Fruit fly (Drosophila melanogaster) whole organism, prepupa: ENCODE data around the gene CG15385.

Source experiments
- Blimp-1 ChIP-seq: fragments of 200-800 bp; sonication (Bioruptor generic); optimal IDR thresholded peaks from 3 replicates; lab custom pipeline; 2017; ENCODE audit warnings: missing biosample characterization, missing genetic modification characterization, mild to moderate bottlenecking, moderate library complexity, missing genetic modification reagents
- CG10669 ChIP-seq: fragments of 200-800 bp; sonication (Bioruptor generic); optimal IDR thresholded peaks from 3 replicates; lab custom pipeline; 2018; ENCODE audit warnings: missing biosample characterization, mild to moderate bottlenecking, missing genetic modification characterization, moderate library complexity
- CG11762 ChIP-seq: fragments of 200-800 bp; sonication (Bioruptor generic); optimal IDR thresholded peaks from 3 replicates; lab custom pipeline; 2016; ENCODE audit warnings: missing biosample characterization, missing genetic modification characterization; ENCODE audit not compliant: insufficient read depth
- CG11902 ChIP-seq: fragments of 200-800 bp; sonication (Bioruptor generic); optimal IDR thresholded peaks from 3 replicates; lab custom pipeline; 2016; ENCODE audit warnings: missing biosample characterization, missing genetic modification characterization
- CG15336 ChIP-seq: fragments of 200-800 bp; sonication (Bioruptor generic); IDR thresholded peaks from 2 replicates; pipeline ENCODE4 v1.3.6; 2022; ENCODE audit warnings: missing biosample characterization, missing genetic modification characterization
- CG1621 ChIP-seq: fragments of 200-800 bp; sonication (Bioruptor generic); optimal IDR thresholded peaks from 3 replicates; lab custom pipeline; 2018; ENCODE audit warnings: missing biosample characterization, mild to moderate bottlenecking, missing genetic modification characterization
- CG3032 ChIP-seq: fragments of 200-800 bp; optimal IDR thresholded peaks from 2 replicates; lab custom pipeline; 2019; ENCODE audit warnings: missing biosample characterization, mild to moderate bottlenecking, missing genetic modification characterization, moderate library complexity
- CG32006 ChIP-seq: fragments of 200-800 bp; sonication (Bioruptor generic); optimal IDR thresholded peaks from 3 replicates; lab custom pipeline; 2017; ENCODE audit warnings: missing biosample characterization, mild to moderate bottlenecking, missing genetic modification characterization
- CG3919 ChIP-seq: fragments of 200-800 bp; sonication (Bioruptor generic); optimal IDR thresholded peaks from 3 replicates; lab custom pipeline; 2016; ENCODE audit warnings: missing biosample characterization, missing genetic modification characterization
- CG6276 ChIP-seq: fragments of 200-800 bp; sonication (Bioruptor generic); optimal IDR thresholded peaks from 2 replicates; lab custom pipeline; 2017; ENCODE audit warnings: missing biosample characterization, mild to moderate bottlenecking, missing genetic modification characterization
- CG6854 ChIP-seq: fragments of 200-800 bp; sonication (Bioruptor generic); optimal IDR thresholded peaks from 2 replicates; lab custom pipeline; 2017; ENCODE audit warnings: missing biosample characterization, mild to moderate bottlenecking, missing genetic modification characterization
- CG8319 ChIP-seq: fragments of 200-800 bp; sonication (Bioruptor generic); optimal IDR thresholded peaks from 3 replicates; lab custom pipeline; 2016; ENCODE audit warnings: missing biosample characterization, missing genetic modification characterization
- CG8632 ChIP-seq: fragments of 200-800 bp; sonication (Bioruptor generic); optimal IDR thresholded peaks from 3 replicates; lab custom pipeline; 2016; ENCODE audit warnings: missing biosample characterization, missing genetic modification characterization
- CG9139 ChIP-seq: fragments of 200-800 bp; sonication (Bioruptor generic); optimal IDR thresholded peaks from 3 replicates; lab custom pipeline; 2017; ENCODE audit warnings: missing biosample characterization, mild to moderate bottlenecking, missing genetic modification characterization
- Eip78C ChIP-seq: fragments of 200-800 bp; sonication (Bioruptor generic); peaks from one replicate; lab custom pipeline; 2016; ENCODE audit warnings: missing biosample characterization, missing genetic modification characterization
- Eip93F ChIP-seq: fragments of 200-800 bp; sonication (Bioruptor generic); optimal IDR thresholded peaks from 2 replicates; lab custom pipeline; 2016; ENCODE audit warnings: missing biosample characterization, mild to moderate bottlenecking, missing genetic modification characterization
- Ets96B ChIP-seq: fragments of 200-800 bp; optimal IDR thresholded peaks from 2 replicates; lab custom pipeline; 2019; ENCODE audit warnings: missing biosample characterization, mild to moderate bottlenecking, missing genetic modification characterization, moderate library complexity
- Hr38 ChIP-seq: sonication (Bioruptor generic); optimal IDR thresholded peaks from 2 replicates; lab custom pipeline; 2016; ENCODE audit warnings: missing biosample characterization, missing genetic modification characterization
- Hr39 ChIP-seq: fragments of 200-800 bp; sonication (Bioruptor generic); optimal IDR thresholded peaks from 2 replicates; lab custom pipeline; 2016; ENCODE audit warnings: missing biosample characterization, missing genetic modification characterization
- Lpt ChIP-seq: fragments of 200-800 bp; sonication (Bioruptor generic); optimal IDR thresholded peaks from 3 replicates; lab custom pipeline; 2016; ENCODE audit warnings: missing biosample characterization, missing genetic modification characterization
- Met ChIP-seq: fragments of 200-800 bp; sonication (Bioruptor generic); optimal IDR thresholded peaks from 3 replicates; lab custom pipeline; 2016; ENCODE audit warnings: missing biosample characterization, missing genetic modification characterization
- Smox ChIP-seq: fragments of 200-800 bp; sonication (Bioruptor generic); optimal IDR thresholded peaks from 3 replicates; lab custom pipeline; 2016; ENCODE audit warnings: missing biosample characterization, missing genetic modification characterization
- Sox14 ChIP-seq: fragments of 200-800 bp; sonication (Bioruptor generic); optimal IDR thresholded peaks from 3 replicates; lab custom pipeline; 2016; ENCODE audit warnings: missing biosample characterization, missing genetic modification characterization
- Sox15 ChIP-seq: fragments of 200-800 bp; sonication (Bioruptor generic); optimal IDR thresholded peaks from 3 replicates; lab custom pipeline; 2016; ENCODE audit warnings: missing biosample characterization, missing genetic modification characterization
- achi ChIP-seq: fragments of 200-800 bp; sonication (Bioruptor generic); optimal IDR thresholded peaks from 3 replicates; lab custom pipeline; 2016; ENCODE audit warnings: missing biosample characterization, missing genetic modification characterization
- cyc ChIP-seq: fragments of 200-800 bp; sonication (Bioruptor generic); optimal IDR thresholded peaks from 3 replicates; lab custom pipeline; 2016; ENCODE audit warnings: missing biosample characterization, missing genetic modification characterization
- dac ChIP-seq: fragments of 200-800 bp; sonication (Bioruptor generic); optimal IDR thresholded peaks from 2 replicates; lab custom pipeline; 2017; ENCODE audit warnings: missing biosample characterization, mild to moderate bottlenecking, missing genetic modification characterization
- dsx ChIP-seq: fragments of 200-800 bp; optimal IDR thresholded peaks from 3 replicates; lab custom pipeline; 2019; ENCODE audit warnings: missing biosample characterization, mild to moderate bottlenecking, missing genetic modification characterization, moderate library complexity; ENCODE audit not compliant: poor library complexity, severe bottlenecking
- eg ChIP-seq: fragments of 200-800 bp; sonication (Bioruptor generic); IDR thresholded peaks from 3 replicates; pipeline ENCODE4 v1.3.6; 2022; ENCODE audit warnings: missing biosample characterization, missing genetic modification characterization
- esn ChIP-seq: fragments of 200-800 bp; sonication (Bioruptor generic); optimal IDR thresholded peaks from 2 replicates; lab custom pipeline; 2016; ENCODE audit warnings: missing biosample characterization, mild to moderate bottlenecking, missing genetic modification characterization, moderate library complexity
- fkh ChIP-seq: fragments of 200-800 bp; sonication (Bioruptor generic); optimal IDR thresholded peaks from 3 replicates; lab custom pipeline; 2017; ENCODE audit warnings: missing biosample characterization, mild to moderate bottlenecking, missing genetic modification characterization, moderate library complexity
- lz ChIP-seq: fragments of 200-800 bp; sonication (Bioruptor generic); optimal IDR thresholded peaks from 3 replicates; lab custom pipeline; 2016; ENCODE audit warnings: missing biosample characterization, missing genetic modification characterization
- pdm3 ChIP-seq: fragments of 200-800 bp; sonication (Bioruptor generic); optimal IDR thresholded peaks from 3 replicates; lab custom pipeline; 2016; ENCODE audit warnings: missing biosample characterization, missing genetic modification characterization
- salr ChIP-seq, 2 experiments: fragments of 200-800 bp; sonication (Bioruptor generic); optimal IDR thresholded peaks; 3 replicates each; lab custom pipeline; 2016 to 2018; ENCODE audit warnings: missing biosample characterization in 2 of 2, missing genetic modification characterization in 2 of 2, mild to moderate bottlenecking in 1 of 2
- spab ChIP-seq: fragments of 200-800 bp; sonication (Bioruptor generic); optimal IDR thresholded peaks from 2 replicates; lab custom pipeline; 2017; ENCODE audit warnings: missing biosample characterization, mild to moderate bottlenecking, missing genetic modification characterization, missing genetic modification reagents
- ss ChIP-seq, 2 experiments: fragments of 200-800 bp; sonication (Bioruptor generic); optimal IDR thresholded peaks; 2 replicates in 1 of 2; 3 replicates in 1 of 2; lab custom pipeline; 2017 to 2018; ENCODE audit warnings: mild to moderate bottlenecking in 2 of 2, missing biosample characterization in 2 of 2, missing genetic modification characterization in 2 of 2, moderate library complexity in 1 of 2
- svp ChIP-seq: fragments of 200-800 bp; sonication (Bioruptor generic); peaks from one replicate; lab custom pipeline; 2016; ENCODE audit warnings: missing biosample characterization, missing genetic modification characterization
- topi ChIP-seq: fragments of 200-800 bp; sonication (Bioruptor generic); optimal IDR thresholded peaks from 3 replicates; lab custom pipeline; 2016; ENCODE audit warnings: missing biosample characterization, missing genetic modification characterization

CG15385 gene

DNA sequence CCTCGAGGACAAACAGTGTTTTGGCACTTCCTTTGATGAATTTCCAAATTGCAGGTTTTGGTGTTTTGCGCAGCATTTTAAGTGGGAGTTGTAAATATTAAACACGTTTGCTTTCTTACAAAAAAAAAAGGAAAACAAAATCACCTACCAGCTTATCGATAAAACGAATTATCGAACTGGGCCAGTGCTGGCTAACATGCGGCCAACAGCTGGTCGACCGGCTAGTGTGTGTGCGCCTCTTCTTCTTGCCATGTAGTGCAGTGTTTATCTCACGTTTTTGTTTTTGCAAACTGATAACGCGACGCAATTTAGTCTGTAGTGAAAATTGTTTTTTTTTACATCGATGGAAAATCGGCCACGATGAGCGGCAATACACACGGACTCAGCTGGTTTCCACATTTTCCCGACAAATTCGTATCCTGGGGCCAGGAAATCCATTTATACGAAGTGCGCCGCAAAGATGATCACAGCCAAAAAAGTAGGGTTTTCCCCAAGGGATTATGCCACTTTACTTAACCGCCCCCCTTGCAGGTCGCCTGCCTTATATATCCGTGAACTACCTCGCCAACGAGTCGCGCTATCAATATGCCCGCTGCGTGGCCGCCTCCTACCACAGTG lies 4.8 kb upstream of the CG15385 start, which contains the start of the genes CG15386, CG42371 and mio:
Gene CG15386 (minus strand): TSS at position 180 of the 618 bp plus-strand sequence.
Gene CG42371 (minus strand): TSS at position 180 of the 618 bp plus-strand sequence.
Gene mio (plus strand): TSS at position 224 of the 618 bp plus-strand sequence.
- TF ChIP-seq Sox15 (no peak), Sox14 (GFP tag; lab: Kevin White, UChicago) (peak; percentile 30), esn (GFP tag; lab: Kevin White, UChicago) (peak; percentile 42), Smox (GFP tag; lab: Kevin White, UChicago) (no peak), dsx (no peak), achi (GFP tag; lab: Kevin White, UChicago) (no peak), CG3032 (tag; lab: Kevin White, UChicago) (peak; percentile 5), Blimp-1 (GFP tag; lab: Kevin White, UChicago) (no peak), fkh (peak; percentile 35), Lpt (no peak), Hr38 (no peak), CG8319 (no peak), salr (GFP tag; optimal IDR thresholded peaks at IDR 0.05; lab: Kevin White, UChicago) (no peak), dac (GFP tag; lab: Kevin White, UChicago) (no peak), CG1621 (tag; lab: Kevin White, UChicago) (no peak), lz (no peak), cyc (GFP tag; lab: Kevin White, UChicago) (peak; percentile 1), topi (GFP tag; lab: Kevin White, UChicago) (peak; percentile 38), ss (GFP tag; optimal IDR thresholded peaks at IDR 0.05; lab: Kevin White, UChicago) (peak in 1 of 2 experiments; percentile 51), Eip93F (no peak), Eip78C (peak; percentile 59), CG10669 (GFP tag; lab: Kevin White, UChicago) (no peak), CG6854 (peak; percentile 11), Ets96B (tag; lab: Kevin White, UChicago) (peak; percentile 11), CG8632 (GFP tag; lab: Kevin White, UChicago) (no peak), spab (GFP tag; lab: Kevin White, UChicago) (no peak), Hr39 (no peak), CG15336 (no peak), CG32006 (GFP tag; lab: Kevin White, UChicago) (no peak), CG3919 (GFP tag; lab: Kevin White, UChicago) (no peak)

DNA sequence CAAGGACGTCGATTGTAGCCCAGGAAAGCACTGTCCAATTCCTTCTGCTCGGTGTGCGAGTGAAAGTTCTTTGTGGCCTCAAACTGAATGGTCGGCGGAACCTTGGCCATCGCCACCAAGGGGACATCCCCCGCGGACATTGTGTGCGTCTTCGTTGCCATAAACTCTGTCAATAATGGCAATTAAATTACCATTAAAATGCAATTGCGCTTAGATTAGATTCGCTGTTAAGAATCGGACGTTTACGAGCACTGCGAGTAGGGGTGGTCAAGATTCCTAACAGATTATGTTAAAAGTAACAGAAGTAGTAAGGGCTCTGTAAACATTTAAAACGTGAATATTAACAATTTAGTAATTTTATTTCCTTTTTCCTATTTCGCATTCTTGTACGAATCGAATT lies 3.7 kb upstream of the CG15385 start, which contains the start of gene daed:
Gene daed (minus strand): TSS at position 247 of the 400 bp plus-strand sequence.
- TF ChIP-seq esn (GFP tag; lab: Kevin White, UChicago): peak; percentile 18
- TF ChIP-seq Met (GFP tag; lab: Kevin White, UChicago): no peak

DNA sequence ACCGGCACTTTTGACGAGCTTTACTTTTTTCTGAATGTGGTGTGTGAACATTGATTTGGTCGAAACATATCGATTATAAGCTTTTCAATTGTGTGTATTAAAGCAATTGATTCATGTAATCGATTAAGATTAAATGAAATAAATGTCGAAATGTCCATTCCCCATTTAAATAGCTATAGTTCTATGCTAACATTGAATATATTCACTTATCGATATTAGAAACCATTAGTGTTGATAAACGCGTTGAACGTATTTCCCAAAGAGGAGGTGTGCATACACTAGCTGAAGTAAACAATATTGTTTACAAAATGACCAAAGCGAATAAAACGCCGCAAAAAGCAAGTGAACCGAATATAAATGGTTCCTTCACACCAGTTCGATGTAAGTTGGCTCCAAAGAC lies 1.6 kb upstream of the CG15385 start, which contains the start of the genes Uch and CG34174:
Gene Uch (minus strand): TSS at position 208 of the 400 bp plus-strand sequence.
Gene CG34174 (plus strand): TSS at position 263 of the 400 bp plus-strand sequence.
- peak; percentile 40 for TF ChIP-seq lz
- peak; percentile 54 for TF ChIP-seq Eip78C
- TF ChIP-seq Sox14 (GFP tag; lab: Kevin White, UChicago): peak; percentile 70
- TF ChIP-seq CG32006 (GFP tag; lab: Kevin White, UChicago): no peak
- TF ChIP-seq CG3032 (tag; lab: Kevin White, UChicago): peak; percentile 18
- TF ChIP-seq CG11902 (GFP tag; lab: Kevin White, UChicago): no peak
- peak; percentile 21 for TF ChIP-seq cyc (GFP tag; lab: Kevin White, UChicago)
- peak; percentile 96 for TF ChIP-seq fkh
- peak; percentile 53 for TF ChIP-seq esn (GFP tag; lab: Kevin White, UChicago)
- no peak for TF ChIP-seq pdm3 (GFP tag; lab: Kevin White, UChicago)
- TF ChIP-seq topi (GFP tag; lab: Kevin White, UChicago): peak; percentile 36
- TF ChIP-seq, all 60 proteins: peak for 8

DNA sequence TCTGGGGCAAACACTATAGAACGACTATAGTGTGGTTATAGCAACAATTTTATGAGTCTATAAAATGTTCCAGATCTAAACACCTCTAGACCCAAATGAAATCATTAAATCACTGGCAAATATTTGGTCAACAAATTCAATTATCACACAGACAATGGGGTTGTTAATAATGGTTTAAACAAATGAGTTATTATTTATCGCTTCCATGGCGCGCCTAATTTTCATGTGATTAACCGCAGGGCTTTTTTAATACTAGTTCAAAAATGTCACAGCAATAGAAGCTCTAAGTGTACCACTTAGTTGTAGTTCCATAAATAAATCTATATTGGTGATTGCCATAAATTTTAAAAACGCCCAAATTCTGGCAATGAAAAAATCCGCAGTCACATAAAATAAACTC lies 3.4 kb downstream of the CG15385 start, which contains the start of gene CG33124:
Gene CG33124 (minus strand): TSS at position 101 of the 400 bp plus-strand sequence.
- TF ChIP-seq CG11762 (GFP tag; lab: Kevin White, UChicago) (no peak), spab (GFP tag; lab: Kevin White, UChicago) (no peak), Lpt (no peak), CG6276 (no peak), CG9139 (GFP tag; lab: Kevin White, UChicago) (no peak), achi (GFP tag; lab: Kevin White, UChicago) (no peak), CG3032 (tag; lab: Kevin White, UChicago) (no peak), eg (no peak), svp (no peak), lz (no peak), CG8319 (no peak)
